Worm (Caenorhabditis elegans) whole organism, young adult: Measurements from ENCODE around the gene lin-66.

Experiments
- bed-1 ChIP-seq: fragments of 200-800 bp; sonication (Bioruptor generic); IDR thresholded peaks from 2 replicates; pipeline ENCODE4 v1.3.6; 2022; ENCODE audit warnings: missing genetic modification reagents, missing genetic modification characterization, missing compliant biosample characterization
- cebp-1 ChIP-seq, 2 experiments: fragments of 200-800 bp in 1 of 2; sonication (Bioruptor generic) in 1 of 2; sonication (generic microtip) in 1 of 2; IDR thresholded peaks in 1 of 2; optimal IDR thresholded peaks in 1 of 2; 2 replicates each; pipeline versions ENCODE4 v1.3.6 to Lab custom; 2017 to 2022; ENCODE audit warnings: missing compliant biosample characterization in 2 of 2, missing genetic modification characterization in 2 of 2, mild to moderate bottlenecking in 1 of 2, missing genetic modification reagents in 1 of 2, moderate library complexity in 1 of 2
- dpl-1 ChIP-seq: fragments of 150-350 bp; optimal IDR thresholded peaks from 2 replicates; lab custom pipeline; 2014; ENCODE audit warnings: missing biosample characterization, missing genetic modification reagents, missing genetic modification characterization
- efl-1 ChIP-seq: fragments of 150-350 bp; optimal IDR thresholded peaks from 2 replicates; lab custom pipeline; 2014; ENCODE audit warnings: missing biosample characterization, missing genetic modification reagents, missing genetic modification characterization
- hlh-12 ChIP-seq: sonication (generic microtip); optimal IDR thresholded peaks from 2 replicates; lab custom pipeline; 2016; ENCODE audit warnings: missing genetic modification characterization, missing compliant biosample characterization
- repo-1 ChIP-seq: sonication (generic microtip); optimal IDR thresholded peaks from 2 replicates; lab custom pipeline; 2017; ENCODE audit warnings: mild to moderate bottlenecking, missing genetic modification characterization, missing compliant biosample characterization
- sdz-38 ChIP-seq: sonication (generic microtip); optimal IDR thresholded peaks from 2 replicates; lab custom pipeline; 2016; ENCODE audit warnings: missing genotype, missing genetic modification characterization, missing compliant biosample characterization
- sea-2 ChIP-seq: fragments of 200-800 bp; sonication (Bioruptor generic); IDR thresholded peaks from 2 replicates; pipeline ENCODE4 v1.3.6; 2022; ENCODE audit warnings: missing genetic modification characterization, missing compliant biosample characterization
- snpc-4 ChIP-seq, 5 experiments: fragments of 150-350 bp in 1 of 5; sonication (generic microtip) in 4 of 5; optimal IDR thresholded peaks; 2 replicates each; lab custom pipeline; 2014 to 2018; ENCODE audit warnings: missing genetic modification characterization in 5 of 5, missing biosample characterization in 3 of 5, antibody characterized with exemption in 2 of 5, mild to moderate bottlenecking in 2 of 5, missing compliant biosample characterization in 2 of 5, missing genotype in 2 of 5, moderate library complexity in 2 of 5, missing genetic modification reagents in 1 of 5
- ztf-6 ChIP-seq: fragments of 200-800 bp; sonication (Bioruptor generic); IDR thresholded peaks from 2 replicates; pipeline ENCODE4 v1.3.6; 2022; ENCODE audit warnings: missing genetic modification reagents, missing genetic modification characterization, missing compliant biosample characterization

- TF ChIP-seq repo-1 (tag; lab: Kevin White, UChicago) = no peak
- TF ChIP-seq efl-1 (GFP tag; lab: Kevin White, UChicago) = no peak
- no peak for TF ChIP-seq ztf-6
- no peak for TF ChIP-seq hlh-12
- no peak for TF ChIP-seq dpl-1 (GFP tag; lab: Kevin White, UChicago)
- no peak for TF ChIP-seq sea-2
- TF ChIP-seq cebp-1 (GFP tag; IDR thresholded peaks at IDR 0.05; lab: Robert Waterston, UW) = no peak
- TF ChIP-seq cebp-1 (tag; optimal IDR thresholded peaks at IDR 0.05; lab: Kevin White, UChicago) = no peak
- no peak for TF ChIP-seq bed-1
- no peak for TF ChIP-seq snpc-4 (GFP tag; optimal IDR thresholded peaks at IDR 0.05; lab: Kevin White, UChicago)
- peak in 2 of 4 experiments; percentile 33 to 34 for TF ChIP-seq snpc-4 (tag; optimal IDR thresholded peaks at IDR 0.05; lab: Kevin White, UChicago)
- TF ChIP-seq sdz-38 = no peak
These were observed 31.4 kb downstream of the lin-66 start for ce11 chrIV:13919207-13919759.
